Comparison of ENCODE assay signal across 4 fruit fly cellular contexts in genomic region chr2L:8602616-8603015, dm6.
TF ChIP-seq lines count a peak whose summit lies in the region.

No protein-coding gene starts in this region.

- TF ChIP-seq CTCF in whole organism, embryonic (GFP tag; optimal IDR thresholded peaks at IDR 0.05; lab: Kevin White, UChicago) = peak; percentile 33

TF ChIP-seq in whole organism, embryonic, 481 proteins besides CTCF, POLR2A, EP300 and RAD21 (continues in another document):
- peak; percentile 37 for TF ChIP-seq ind (GFP tag; optimal IDR thresholded peaks at IDR 0.05; lab: Kevin White, UChicago)
- TF ChIP-seq Xrp1 (GFP tag; IDR thresholded peaks at IDR 0.05; lab: Robert Waterston, UW) = peak; percentile 69
- peak; percentile 31; the same call in 1 of the 3 replicates for TF ChIP-seq B-H1 (GFP tag; IDR thresholded peaks at IDR 0.05; lab: Robert Waterston, UW)
- no peak for TF ChIP-seq CG30020 (tag; optimal IDR thresholded peaks at IDR 0.05; lab: Kevin White, UChicago)
- peak; percentile 72 for TF ChIP-seq danr (GFP tag; IDR thresholded peaks at IDR 0.05; lab: Robert Waterston, UW)
- TF ChIP-seq seq (GFP tag; IDR thresholded peaks at IDR 0.05; lab: Robert Waterston, UW) = 0 out of 2 replicates have a peak, but pooled peaks have one; percentile 25
- TF ChIP-seq sr (GFP tag; IDR thresholded peaks at IDR 0.05; lab: Robert Waterston, UW) = no peak
- TF ChIP-seq CG6254 (GFP tag; optimal IDR thresholded peaks at IDR 0.05; lab: Kevin White, UChicago) = peak; percentile 25
- peak; percentile 15 for TF ChIP-seq CG34376 (GFP tag; optimal IDR thresholded peaks at IDR 0.05; lab: Kevin White, UChicago)
- TF ChIP-seq Doc3 (GFP tag; IDR thresholded peaks at IDR 0.05; lab: Robert Waterston, UW; ENCODE audit: partially characterized antibody) = no peak
- no peak for TF ChIP-seq CG3163 (GFP tag; optimal IDR thresholded peaks at IDR 0.05; lab: Kevin White, UChicago)
- no peak for TF ChIP-seq nom (GFP tag; optimal IDR thresholded peaks at IDR 0.05; lab: Kevin White, UChicago)
- TF ChIP-seq Jarid2 (GFP tag; optimal IDR thresholded peaks at IDR 0.05; lab: Kevin White, UChicago) = no peak
- TF ChIP-seq ERR (GFP tag; optimal IDR thresholded peaks at IDR 0.05; lab: Kevin White, UChicago) = no peak
- peak; percentile 30 for TF ChIP-seq Mad (GFP tag; optimal IDR thresholded peaks at IDR 0.05; lab: Kevin White, UChicago)
- peak; percentile 54; the same call in 1 of the 2 replicates for TF ChIP-seq ssp (GFP tag; IDR thresholded peaks at IDR 0.05; lab: Robert Waterston, UW)
- TF ChIP-seq CG2712 (tag; optimal IDR thresholded peaks at IDR 0.05; lab: Kevin White, UChicago) = peak; percentile 58
- TF ChIP-seq abd-A (tag; optimal IDR thresholded peaks at IDR 0.05; lab: Kevin White, UChicago) = no peak
- TF ChIP-seq Ets97D (GFP tag; optimal IDR thresholded peaks at IDR 0.05; lab: Kevin White, UChicago) = no peak
- no peak for TF ChIP-seq CG31365 (tag; optimal IDR thresholded peaks at IDR 0.05; lab: Kevin White, UChicago)
- no peak for TF ChIP-seq Stat92E (GFP tag; optimal IDR thresholded peaks at IDR 0.05; lab: Kevin White, UChicago)
- TF ChIP-seq gce (GFP tag; IDR thresholded peaks at IDR 0.05; lab: Robert Waterston, UW) = peak; percentile 41; the same call in 1 of the 3 replicates

TF ChIP-seq in whole organism, prepupa, 60 proteins besides CTCF, POLR2A, EP300 and RAD21 (continues in another document):
- TF ChIP-seq spab (GFP tag; optimal IDR thresholded peaks at IDR 0.05; lab: Kevin White, UChicago) (no peak), CG6163 (GFP tag; IDR thresholded peaks at IDR 0.05; lab: Robert Waterston, UW) (0 out of 3 replicates have a peak, but pooled peaks have one; percentile 27), OdsH (GFP tag; optimal IDR thresholded peaks at IDR 0.05; lab: Kevin White, UChicago) (peak; percentile 13), Sox15 (GFP tag; optimal IDR thresholded peaks at IDR 0.05; lab: Kevin White, UChicago) (no peak), CG10631 (GFP tag; optimal IDR thresholded peaks at IDR 0.05; lab: Kevin White, UChicago) (peak; percentile 43), esn (GFP tag; optimal IDR thresholded peaks at IDR 0.05; lab: Kevin White, UChicago) (peak; percentile 23), Hr39 (GFP tag; optimal IDR thresholded peaks at IDR 0.05; lab: Kevin White, UChicago) (no peak), net (GFP tag; optimal IDR thresholded peaks at IDR 0.05; lab: Kevin White, UChicago) (no peak), CG3032 (tag; optimal IDR thresholded peaks at IDR 0.05; lab: Kevin White, UChicago) (no peak), CG6276 (GFP tag; optimal IDR thresholded peaks at IDR 0.05; lab: Kevin White, UChicago) (no peak), Eip93F (GFP tag; optimal IDR thresholded peaks at IDR 0.05; lab: Kevin White, UChicago) (no peak), achi (GFP tag; optimal IDR thresholded peaks at IDR 0.05; lab: Kevin White, UChicago) (no peak), CG11762 (GFP tag; optimal IDR thresholded peaks at IDR 0.05; lab: Kevin White, UChicago; ENCODE audit: insufficient read depth) (no peak), Sox14 (GFP tag; optimal IDR thresholded peaks at IDR 0.05; lab: Kevin White, UChicago) (no peak), ss (GFP tag; optimal IDR thresholded peaks at IDR 0.05; lab: Kevin White, UChicago) (peak in 1 of 2 experiments; percentile 13), fkh (GFP tag; optimal IDR thresholded peaks at IDR 0.05; lab: Kevin White, UChicago) (no peak), svp (GFP tag; lab: Kevin White, UChicago) (peak; percentile 4), CG31627 (GFP tag; optimal IDR thresholded peaks at IDR 0.05; lab: Kevin White, UChicago) (peak; percentile 15), CG34406 (GFP tag; optimal IDR thresholded peaks at IDR 0.05; lab: Kevin White, UChicago) (no peak), Hr38 (GFP tag; optimal IDR thresholded peaks at IDR 0.05; lab: Kevin White, UChicago) (no peak), CG6792 (GFP tag; optimal IDR thresholded peaks at IDR 0.05; lab: Kevin White, UChicago) (no peak), CG4318 (GFP tag; optimal IDR thresholded peaks at IDR 0.05; lab: Kevin White, UChicago) (no peak), Ets21C (GFP tag; optimal IDR thresholded peaks at IDR 0.05; lab: Kevin White, UChicago) (no peak), Smox (GFP tag; optimal IDR thresholded peaks at IDR 0.05; lab: Kevin White, UChicago) (peak; percentile 21)

TF ChIP-seq in whole organism, pupa, 21 proteins besides CTCF, POLR2A, EP300 and RAD21:
- TF ChIP-seq CG15710 (tag; optimal IDR thresholded peaks at IDR 0.05; lab: Kevin White, UChicago) (peak; percentile 4), CG9948 (tag; optimal IDR thresholded peaks at IDR 0.05; lab: Kevin White, UChicago) (peak; percentile 9), CG12605 (GFP tag; IDR thresholded peaks at IDR 0.05; lab: Robert Waterston, UW) (no peak), gl (tag; optimal IDR thresholded peaks at IDR 0.05; lab: Kevin White, UChicago) (no peak), CG14655 (GFP tag; optimal IDR thresholded peaks at IDR 0.05; lab: Kevin White, UChicago) (peak; percentile 3), CG8159 (tag; optimal IDR thresholded peaks at IDR 0.05; lab: Kevin White, UChicago) (peak; percentile 11), Pif1A (GFP tag; optimal IDR thresholded peaks at IDR 0.05; lab: Kevin White, UChicago) (no peak)

TF ChIP-seq in whole organism, wandering third instar larva, 38 proteins besides CTCF, POLR2A, EP300 and RAD21:
- peak; percentile 45 for TF ChIP-seq sv (GFP tag; optimal IDR thresholded peaks at IDR 0.05; lab: Kevin White, UChicago)
- TF ChIP-seq psq (GFP tag; optimal IDR thresholded peaks at IDR 0.05; lab: Kevin White, UChicago) = peak; percentile 10
- no peak for TF ChIP-seq Dfd (GFP tag; optimal IDR thresholded peaks at IDR 0.05; lab: Kevin White, UChicago)
- TF ChIP-seq GATAd (GFP tag; optimal IDR thresholded peaks at IDR 0.05; lab: Kevin White, UChicago) = no peak
- TF ChIP-seq rgr (GFP tag; optimal IDR thresholded peaks at IDR 0.05; lab: Kevin White, UChicago) = peak; percentile 43
- no peak for TF ChIP-seq dsf (GFP tag; optimal IDR thresholded peaks at IDR 0.05; lab: Kevin White, UChicago; ENCODE audit: borderline replicate concordance)
- TF ChIP-seq ey (GFP tag; optimal IDR thresholded peaks at IDR 0.05; lab: Kevin White, UChicago) = no peak
- TF ChIP-seq foxo (GFP tag; optimal IDR thresholded peaks at IDR 0.05; lab: Kevin White, UChicago) = peak in 1 of 2 experiments; percentile 37
- TF ChIP-seq N (GFP tag; optimal IDR thresholded peaks at IDR 0.05; lab: Kevin White, UChicago) = no peak
- TF ChIP-seq CrebA (GFP tag; optimal IDR thresholded peaks at IDR 0.05; lab: Kevin White, UChicago; ENCODE audit: borderline replicate concordance) = no peak
- TF ChIP-seq HLH106 (tag; optimal IDR thresholded peaks at IDR 0.05; lab: Kevin White, UChicago) = peak; percentile 25
- no peak for TF ChIP-seq tai (GFP tag; optimal IDR thresholded peaks at IDR 0.05; lab: Kevin White, UChicago)
- peak; percentile 19 for TF ChIP-seq OdsH (GFP tag; optimal IDR thresholded peaks at IDR 0.05; lab: Kevin White, UChicago)
- peak; percentile 38 for TF ChIP-seq fru (GFP tag; optimal IDR thresholded peaks at IDR 0.05; lab: Kevin White, UChicago)
- TF ChIP-seq Hr78 (GFP tag; optimal IDR thresholded peaks at IDR 0.05; lab: Kevin White, UChicago) = no peak
- TF ChIP-seq Hnf4 (GFP tag; optimal IDR thresholded peaks at IDR 0.05; lab: Kevin White, UChicago) = no peak
- TF ChIP-seq sage (GFP tag; optimal IDR thresholded peaks at IDR 0.05; lab: Kevin White, UChicago) = no peak
- TF ChIP-seq br (GFP tag; optimal IDR thresholded peaks at IDR 0.05; lab: Kevin White, UChicago) = peak; percentile 4
- no peak for TF ChIP-seq Vsx2 (GFP tag; optimal IDR thresholded peaks at IDR 0.05; lab: Kevin White, UChicago; ENCODE audit: partially characterized antibody)
- no peak for TF ChIP-seq jim (GFP tag; optimal IDR thresholded peaks at IDR 0.05; lab: Kevin White, UChicago)
- no peak for TF ChIP-seq dl (GFP tag; optimal IDR thresholded peaks at IDR 0.05; lab: Kevin White, UChicago; ENCODE audit: insufficient read depth in 1 of 2, partially characterized antibody in 2 of 2)
- TF ChIP-seq Myc (optimal IDR thresholded peaks at IDR 0.05; lab: Kevin White, UChicago) = no peak
- TF ChIP-seq usp (GFP tag; optimal IDR thresholded peaks at IDR 0.05; lab: Kevin White, UChicago) = no peak
- TF ChIP-seq woc (GFP tag; optimal IDR thresholded peaks at IDR 0.05; lab: Kevin White, UChicago) = no peak
- no peak for TF ChIP-seq lola (GFP tag; optimal IDR thresholded peaks at IDR 0.05; lab: Kevin White, UChicago)
- peak; percentile 14 for TF ChIP-seq Sp1 (GFP tag; optimal IDR thresholded peaks at IDR 0.05; lab: Kevin White, UChicago)
- TF ChIP-seq Dif (GFP tag; optimal IDR thresholded peaks at IDR 0.05; lab: Kevin White, UChicago; ENCODE audit: partially characterized antibody) = no peak
- no peak for TF ChIP-seq brk (GFP tag; optimal IDR thresholded peaks at IDR 0.05; lab: Kevin White, UChicago)
- no peak for TF ChIP-seq Rel (GFP tag; optimal IDR thresholded peaks at IDR 0.05; lab: Kevin White, UChicago)
- TF ChIP-seq Rel (tag; optimal IDR thresholded peaks at IDR 0.05; lab: Kevin White, UChicago) = no peak
- TF ChIP-seq Abd-B (GFP tag; optimal IDR thresholded peaks at IDR 0.05; lab: Kevin White, UChicago) = no peak
- no peak for TF ChIP-seq Mio (GFP tag; optimal IDR thresholded peaks at IDR 0.05; lab: Kevin White, UChicago)

Comparison
In these comparisons a context has a peak if more than half of its experiments do, and no peak if none do; other contexts are left out.
1. Of the 7 proteins assayed by ChIP-seq in both whole organism, embryonic and whole organism, prepupa: peak only in whole organism, embryonic: Blimp-1 and CG6854; only in whole organism, prepupa: none; in both: Sox102F; in neither: 4.